Fruit fly (Drosophila melanogaster) whole organism, embryonic: Measurements from ENCODE around the gene DCTN6-p27.
A peak's percentile ranks its signal among the peaks of the same experiment; 100 is the strongest.

Source experiments
- Ada2b ChIP-seq: fragments of 200-800 bp; sonication (Bioruptor generic); IDR thresholded peaks from 2 replicates; pipeline ENCODE4 v1.3.6; 2022; ENCODE audit warnings: missing biosample characterization, missing genetic modification characterization
- CG1024 ChIP-seq: fragments of 200-800 bp; sonication (Bioruptor generic); IDR thresholded peaks from 2 replicates; pipeline ENCODE4 v1.3.6; 2022; ENCODE audit warnings: missing biosample characterization, missing genetic modification characterization
- CG10321 ChIP-seq: fragments of 200-800 bp; sonication (Bioruptor generic); IDR thresholded peaks from 2 replicates; pipeline ENCODE4 v1.3.6; 2022; ENCODE audit warnings: missing biosample characterization, missing genetic modification characterization
- CG10565 ChIP-seq: fragments of 200-800 bp; sonication (Bioruptor generic); optimal IDR thresholded peaks from 3 replicates; lab custom pipeline; 2016; ENCODE audit warnings: missing biosample characterization, mild to moderate bottlenecking, missing genetic modification characterization
- CG12236 ChIP-seq: fragments of 200-800 bp; sonication (Bioruptor generic); optimal IDR thresholded peaks from 2 replicates; lab custom pipeline; 2016; ENCODE audit warnings: missing biosample characterization, missing genetic modification characterization
- CG12299 ChIP-seq: fragments of 200-800 bp; sonication (Bioruptor generic); optimal IDR thresholded peaks from 2 replicates; lab custom pipeline; 2018; ENCODE audit warnings: missing biosample characterization, mild to moderate bottlenecking, missing genetic modification characterization
- CG15011 ChIP-seq: fragments of 200-800 bp; sonication (Bioruptor generic); optimal IDR thresholded peaks from 3 replicates; lab custom pipeline; 2018; ENCODE audit warnings: missing biosample characterization, mild to moderate bottlenecking, missing genetic modification characterization
- CG15073 ChIP-seq: fragments of 200-800 bp; sonication (Bioruptor generic); optimal IDR thresholded peaks from 2 replicates; lab custom pipeline; 2016; ENCODE audit warnings: missing biosample characterization, missing genetic modification characterization
- CG15479 ChIP-seq: fragments of 200-800 bp; sonication (Bioruptor generic); optimal IDR thresholded peaks from 3 replicates; lab custom pipeline; 2019; ENCODE audit warnings: missing biosample characterization, mild to moderate bottlenecking, missing genetic modification characterization, moderate library complexity
- CG16779 ChIP-seq: fragments of 200-800 bp; sonication (Bioruptor generic); IDR thresholded peaks from 2 replicates; pipeline ENCODE4 v1.3.6; 2022; ENCODE audit warnings: missing biosample characterization, missing genetic modification characterization
- CG18476 ChIP-seq: fragments of 200-800 bp; sonication (Bioruptor generic); optimal IDR thresholded peaks from 2 replicates; lab custom pipeline; 2016; ENCODE audit warnings: missing biosample characterization, mild to moderate bottlenecking, missing genetic modification characterization
- CG32767 ChIP-seq: fragments of 200-800 bp; sonication (Bioruptor generic); IDR thresholded peaks from 2 replicates; pipeline ENCODE4 v1.3.6; 2022; ENCODE audit warnings: missing biosample characterization, missing genetic modification characterization
- CG3847 ChIP-seq: fragments of 200-800 bp; sonication (Bioruptor generic); IDR thresholded peaks from 2 replicates; pipeline ENCODE4 v1.3.6; 2022; ENCODE audit warnings: missing biosample characterization, missing genetic modification characterization
- CG6654 ChIP-seq: fragments of 200-800 bp; sonication (Bioruptor generic); optimal IDR thresholded peaks from 2 replicates; lab custom pipeline; 2017; ENCODE audit warnings: missing biosample characterization, mild to moderate bottlenecking, missing genetic modification characterization
- CG8281 ChIP-seq: fragments of 200-800 bp; sonication (Bioruptor generic); optimal IDR thresholded peaks from 2 replicates; lab custom pipeline; 2018; ENCODE audit warnings: missing biosample characterization, mild to moderate bottlenecking, missing genetic modification characterization, moderate library complexity
- CG8359 ChIP-seq: fragments of 200-800 bp; sonication (Bioruptor generic); optimal IDR thresholded peaks from 2 replicates; lab custom pipeline; 2017; ENCODE audit warnings: missing biosample characterization, mild to moderate bottlenecking, missing genetic modification characterization, borderline replicate concordance
- CG9727 ChIP-seq: fragments of 200-800 bp; sonication (Bioruptor generic); optimal IDR thresholded peaks from 3 replicates; lab custom pipeline; 2017; ENCODE audit warnings: missing biosample characterization, mild to moderate bottlenecking, missing genetic modification characterization
- CG9932 ChIP-seq: fragments of 200-800 bp; sonication (Bioruptor generic); IDR thresholded peaks from 2 replicates; pipeline ENCODE4 v1.3.6; 2022; ENCODE audit warnings: missing biosample characterization, missing genetic modification characterization
- Dbx ChIP-seq: fragments of 200-800 bp; sonication (Bioruptor generic); IDR thresholded peaks from 3 replicates; pipeline ENCODE4 v1.3.6; 2022; ENCODE audit warnings: missing biosample characterization, missing genetic modification characterization
- E2f2 ChIP-seq: fragments of 200-800 bp; sonication (Bioruptor generic); IDR thresholded peaks from 2 replicates; pipeline ENCODE4 v1.3.6; 2022; ENCODE audit warnings: missing biosample characterization, missing genetic modification characterization
- Fer3 ChIP-seq: fragments of 200-800 bp; sonication (Bioruptor generic); optimal IDR thresholded peaks from 2 replicates; lab custom pipeline; 2018; ENCODE audit warnings: missing biosample characterization, mild to moderate bottlenecking, missing genetic modification characterization, moderate library complexity
- HLHmδ ChIP-seq: fragments of 200-800 bp; sonication (Bioruptor generic); optimal IDR thresholded peaks from 2 replicates; lab custom pipeline; 2018; ENCODE audit warnings: missing biosample characterization, mild to moderate bottlenecking, missing genetic modification characterization, moderate library complexity
- HmgD ChIP-seq: fragments of 200-800 bp; sonication (Bioruptor generic); optimal IDR thresholded peaks from 3 replicates; lab custom pipeline; 2016; ENCODE audit warnings: missing biosample characterization, missing genetic modification characterization
- Hr39 ChIP-seq: fragments of >200 bp; optimal IDR thresholded peaks from 2 replicates; lab custom pipeline; 2017
- Jarid2 ChIP-seq: fragments of 200-800 bp; sonication (Bioruptor generic); optimal IDR thresholded peaks from 3 replicates; lab custom pipeline; 2017; ENCODE audit warnings: mild to moderate bottlenecking, missing biosample characterization, missing genetic modification reagents, missing genetic modification characterization
- MESR4 ChIP-seq: fragments of 200-800 bp; sonication (Bioruptor generic); optimal IDR thresholded peaks from 2 replicates; lab custom pipeline; 2018; ENCODE audit warnings: missing biosample characterization, mild to moderate bottlenecking, missing genetic modification characterization, moderate library complexity
- MTF-1 ChIP-seq: fragments of 200-800 bp; sonication (Bioruptor generic); optimal IDR thresholded peaks from 2 replicates; lab custom pipeline; 2018; ENCODE audit warnings: missing biosample characterization, mild to moderate bottlenecking, missing genetic modification characterization, borderline replicate concordance
- NC2α ChIP-seq: fragments of 200-800 bp; sonication (Bioruptor generic); optimal IDR thresholded peaks from 2 replicates; lab custom pipeline; 2016; ENCODE audit warnings: missing biosample characterization, missing genetic modification characterization
- Pdp1 ChIP-seq, 2 experiments: fragments of 200-800 bp; sonication (Bioruptor generic); optimal IDR thresholded peaks; 3 replicates each; lab custom pipeline; 2016; ENCODE audit warnings: missing biosample characterization in 2 of 2, missing genetic modification characterization in 2 of 2, mild to moderate bottlenecking in 1 of 2, moderate library complexity in 1 of 2
- Rfx ChIP-seq: fragments of 200-800 bp; sonication (Bioruptor generic); IDR thresholded peaks from 2 replicates; pipeline ENCODE4 v1.3.6; 2022; ENCODE audit warnings: missing biosample characterization, missing genetic modification characterization
- Sry-δ ChIP-seq: fragments of 200-800 bp; sonication (Bioruptor generic); optimal IDR thresholded peaks from 2 replicates; lab custom pipeline; 2016; ENCODE audit warnings: missing biosample characterization, missing genetic modification characterization
- TFAM ChIP-seq: fragments of 200-800 bp; sonication (Bioruptor generic); optimal IDR thresholded peaks from 2 replicates; lab custom pipeline; 2017; ENCODE audit warnings: missing biosample characterization, missing genetic modification characterization, inconsistent platforms
- az2 ChIP-seq: fragments of 200-800 bp; sonication (Bioruptor generic); optimal IDR thresholded peaks from 3 replicates; lab custom pipeline; 2016; ENCODE audit warnings: missing biosample characterization, missing genetic modification characterization
- bbx ChIP-seq: fragments of 200-800 bp; sonication (Bioruptor generic); IDR thresholded peaks from 2 replicates; pipeline ENCODE4 v1.3.6; 2022; ENCODE audit warnings: missing biosample characterization, missing genetic modification characterization; ENCODE audit not compliant: partially characterized antibody
- chinmo ChIP-seq: fragments of 200-800 bp; sonication (Bioruptor generic); IDR thresholded peaks from 4 replicates; pipeline ENCODE4 v1.3.6; 2022; ENCODE audit warnings: missing biosample characterization, missing genetic modification characterization; ENCODE audit not compliant: partially characterized antibody
- emc ChIP-seq: fragments of 200-800 bp; sonication (Bioruptor generic); optimal IDR thresholded peaks from 2 replicates; lab custom pipeline; 2016; ENCODE audit warnings: missing biosample characterization, missing genetic modification characterization
- fd102C ChIP-seq: fragments of 200-800 bp; sonication (Bioruptor generic); optimal IDR thresholded peaks from 2 replicates; lab custom pipeline; 2018; ENCODE audit warnings: missing biosample characterization, mild to moderate bottlenecking, missing genetic modification characterization, moderate library complexity
- gfzf ChIP-seq: fragments of 200-800 bp; sonication (Bioruptor generic); optimal IDR thresholded peaks from 2 replicates; lab custom pipeline; 2016; ENCODE audit warnings: missing biosample characterization, mild to moderate bottlenecking, missing genetic modification characterization, moderate library complexity
- knrl ChIP-seq: fragments of 200-800 bp; sonication (Bioruptor generic); IDR thresholded peaks from 3 replicates; pipeline ENCODE4 v1.3.6; 2022; ENCODE audit warnings: missing biosample characterization, missing genetic modification characterization; ENCODE audit not compliant: partially characterized antibody
- lbe ChIP-seq: fragments of 200-800 bp; sonication (Bioruptor generic); optimal IDR thresholded peaks from 2 replicates; lab custom pipeline; 2016; ENCODE audit warnings: missing biosample characterization, mild to moderate bottlenecking, missing genetic modification characterization
- nmo ChIP-seq: fragments of 200-800 bp; sonication (Bioruptor generic); optimal IDR thresholded peaks from 2 replicates; lab custom pipeline; 2018; ENCODE audit warnings: missing biosample characterization, mild to moderate bottlenecking, missing genetic modification characterization, moderate library complexity
- org-1 ChIP-seq: fragments of 200-800 bp; sonication (Bioruptor generic); optimal IDR thresholded peaks from 2 replicates; lab custom pipeline; 2017; ENCODE audit warnings: missing biosample characterization, missing genetic modification characterization
- pnt ChIP-seq: fragments of 200-800 bp; sonication (Bioruptor generic); optimal IDR thresholded peaks from 3 replicates; lab custom pipeline; 2016; ENCODE audit warnings: missing biosample characterization, missing genetic modification characterization
- sc ChIP-seq, 3 experiments: fragments of >200 bp in 2 of 3; fragments of 200-800 bp in 1 of 3; sonication (Bioruptor generic) in 1 of 3; optimal IDR thresholded peaks; 2 replicates in 2 of 3; 3 replicates in 1 of 3; lab custom pipeline; 2017; ENCODE audit warnings: mild to moderate bottlenecking in 1 of 3, missing biosample characterization in 1 of 3, missing genetic modification characterization in 1 of 3, missing genetic modification reagents in 1 of 3
- scrt ChIP-seq: fragments of 200-800 bp; sonication (Bioruptor generic); optimal IDR thresholded peaks from 2 replicates; lab custom pipeline; 2018; ENCODE audit warnings: missing biosample characterization, mild to moderate bottlenecking, missing genetic modification characterization, moderate library complexity
- sr ChIP-seq: fragments of 200-800 bp; sonication (Bioruptor generic); IDR thresholded peaks from 3 replicates; pipeline ENCODE4 v1.3.6; 2022; ENCODE audit warnings: missing biosample characterization, missing genetic modification characterization
- trem ChIP-seq: fragments of 200-800 bp; optimal IDR thresholded peaks from 3 replicates; lab custom pipeline; 2019; ENCODE audit warnings: missing biosample characterization, mild to moderate bottlenecking, missing genetic modification characterization, moderate library complexity
- z ChIP-seq: fragments of 200-800 bp; sonication (Bioruptor generic); IDR thresholded peaks from 3 replicates; pipeline ENCODE4 v1.3.6; 2022; ENCODE audit warnings: missing biosample characterization, missing genetic modification characterization
- zfh2 ChIP-seq: fragments of 200-800 bp; sonication (Bioruptor generic); optimal IDR thresholded peaks from 2 replicates; lab custom pipeline; 2016; ENCODE audit warnings: missing biosample characterization, missing genetic modification characterization

DCTN6-p27 gene

DNA sequence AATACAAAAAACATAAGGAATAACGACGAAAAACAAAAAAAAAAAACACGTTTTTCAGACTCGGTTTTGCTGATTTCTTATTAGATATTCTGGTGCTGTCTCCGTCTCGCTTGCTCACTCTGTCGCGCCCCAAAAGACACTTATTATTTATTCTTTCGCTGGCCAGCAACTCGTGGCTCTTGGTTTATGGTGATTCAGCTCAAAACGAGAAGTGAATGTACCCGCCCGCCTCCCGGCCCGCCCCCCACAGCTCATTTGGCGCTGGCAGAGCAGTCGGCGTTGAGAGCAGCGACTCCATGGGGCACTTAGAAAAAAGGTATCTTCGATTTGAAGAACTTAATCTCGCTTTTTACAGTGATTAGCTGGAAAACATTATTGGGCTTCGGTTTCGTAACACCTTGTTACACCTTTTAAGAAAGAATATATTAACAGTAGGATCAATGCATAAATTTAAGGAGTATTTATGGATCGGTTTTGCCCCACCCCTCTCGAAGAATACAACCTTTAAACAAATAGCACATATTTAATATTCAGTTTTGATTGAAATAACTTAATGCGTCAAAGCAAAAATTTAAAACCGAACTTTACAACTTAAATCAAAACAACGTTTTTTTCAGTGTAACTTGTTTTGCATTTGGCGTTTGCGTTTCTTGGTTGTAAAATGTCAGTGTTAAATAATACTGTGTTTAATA lies 9.5 kb downstream of the DCTN6-p27 start (continued):
- 0 out of 2 replicates have a peak, but pooled peaks have one; percentile 72 for TF ChIP-seq Rfx (GFP tag; lab: Robert Waterston, UW)
- TF ChIP-seq CG12236 (GFP tag; lab: Kevin White, UChicago), result peak; percentile 57
- TF ChIP-seq sr (GFP tag; lab: Robert Waterston, UW), result no peak
- TF ChIP-seq CG12299, result peak; percentile 31
- no peak for TF ChIP-seq sc (optimal IDR thresholded peaks at IDR 0.05; lab: Kevin White, UChicago)
- peak; percentile 55 for TF ChIP-seq sc (GFP tag; optimal IDR thresholded peaks at IDR 0.05; lab: Kevin White, UChicago)
- TF ChIP-seq az2 (GFP tag; lab: Kevin White, UChicago), result peak; percentile 69
- peak; percentile 42 for TF ChIP-seq emc (GFP tag; lab: Kevin White, UChicago)
- TF ChIP-seq scrt, result peak; percentile 51
- peak; percentile 19 for TF ChIP-seq Sry-δ (GFP tag; lab: Kevin White, UChicago)
- TF ChIP-seq CG16779 (GFP tag; lab: Robert Waterston, UW), result no peak
- peak; percentile 42 for TF ChIP-seq trem (tag; lab: Kevin White, UChicago)
- peak; percentile 57 for TF ChIP-seq CG18476 (GFP tag; lab: Kevin White, UChicago)
- peak; percentile 20; the same call in 1 of the 2 replicates for TF ChIP-seq CG32767
- peak; percentile 65 for TF ChIP-seq Fer3 (tag; lab: Kevin White, UChicago)
- TF ChIP-seq NC2α, result peak; percentile 62
- TF ChIP-seq CG15479 (GFP tag; lab: Kevin White, UChicago), result no peak
- no peak for TF ChIP-seq CG10321
- TF ChIP-seq nmo (GFP tag; lab: Kevin White, UChicago), result peak; percentile 85
- TF ChIP-seq lbe (GFP tag; lab: Kevin White, UChicago), result peak; percentile 34
- TF ChIP-seq CG10565 (GFP tag; lab: Kevin White, UChicago), result no peak
- TF ChIP-seq CG15073 (GFP tag; lab: Kevin White, UChicago), result no peak
- TF ChIP-seq CG1024 (GFP tag; lab: Robert Waterston, UW), result no peak
- TF ChIP-seq CG6654 (GFP tag; lab: Kevin White, UChicago), result peak; percentile 51
- TF ChIP-seq zfh2 (GFP tag; lab: Kevin White, UChicago), result peak; percentile 66
- TF ChIP-seq CG3847, result peak; percentile 56
- TF ChIP-seq HmgD (GFP tag; lab: Kevin White, UChicago), result no peak
- peak; percentile 71 for TF ChIP-seq org-1 (GFP tag; lab: Kevin White, UChicago)
- TF ChIP-seq Dbx (GFP tag; lab: Robert Waterston, UW), result peak; percentile 51; the same call in 1 of the 3 replicates
- no peak for TF ChIP-seq gfzf (GFP tag; lab: Kevin White, UChicago)
- peak; percentile 40 for TF ChIP-seq Jarid2 (GFP tag; lab: Kevin White, UChicago)
- TF ChIP-seq bbx (GFP tag; lab: Robert Waterston, UW), result no peak
- TF ChIP-seq z (GFP tag; lab: Robert Waterston, UW), result no peak
- peak; percentile 73; the same call in 2 of the 4 replicates for TF ChIP-seq chinmo (GFP tag; lab: Robert Waterston, UW)
- no peak for TF ChIP-seq TFAM (GFP tag; lab: Kevin White, UChicago)
- TF ChIP-seq CG9932 (GFP tag; lab: Robert Waterston, UW), result peak; percentile 46; the same call in 1 of the 2 replicates
- peak; percentile 64 to 80 for TF ChIP-seq Pdp1 (GFP tag; optimal IDR thresholded peaks at IDR 0.05; lab: Kevin White, UChicago)
- TF ChIP-seq Hr39 (lab: Kevin White, UChicago), result peak; percentile 59
- peak; percentile 52 for TF ChIP-seq CG8359 (GFP tag; lab: Kevin White, UChicago)
- TF ChIP-seq E2f2, result peak; percentile 33; the same call in 1 of the 2 replicates
- no peak for TF ChIP-seq fd102C
- no peak for TF ChIP-seq knrl (GFP tag; lab: Robert Waterston, UW)
- TF ChIP-seq MTF-1 (GFP tag; lab: Kevin White, UChicago), result no peak
- peak; percentile 63 for TF ChIP-seq pnt (GFP tag; lab: Kevin White, UChicago)
- peak; percentile 85 for TF ChIP-seq CG9727 (GFP tag; lab: Kevin White, UChicago)
- no peak for TF ChIP-seq MESR4 (GFP tag; lab: Kevin White, UChicago)
- TF ChIP-seq Ada2b (GFP tag; lab: Robert Waterston, UW), result no peak
- TF ChIP-seq CG8281 (tag; lab: Kevin White, UChicago), result no peak
- TF ChIP-seq CG15011 (GFP tag; lab: Kevin White, UChicago), result peak; percentile 63
- TF ChIP-seq HLHmδ (GFP tag; lab: Kevin White, UChicago), result no peak
